Fruit fly (Drosophila melanogaster) whole organism, embryonic: ENCODE data around the gene Bdp1.

ENCODE experiments used
- CG1024 ChIP-seq: fragments of 200-800 bp; sonication (Bioruptor generic); IDR thresholded peaks from 2 replicates; pipeline ENCODE4 v1.3.6; 2022; ENCODE audit warnings: missing biosample characterization, missing genetic modification characterization
- CG10321 ChIP-seq: fragments of 200-800 bp; sonication (Bioruptor generic); IDR thresholded peaks from 2 replicates; pipeline ENCODE4 v1.3.6; 2022; ENCODE audit warnings: missing biosample characterization, missing genetic modification characterization
- CG10366 ChIP-seq: fragments of 200-800 bp; sonication (Bioruptor generic); IDR thresholded peaks from 2 replicates; pipeline ENCODE4 v1.3.6; 2022; ENCODE audit warnings: missing biosample characterization, missing genetic modification characterization
- CG10462 ChIP-seq: fragments of 200-800 bp; sonication (Bioruptor generic); optimal IDR thresholded peaks from 2 replicates; lab custom pipeline; 2016; ENCODE audit warnings: missing biosample characterization, missing genetic modification characterization
- CG11085 ChIP-seq: fragments of 200-800 bp; sonication (Bioruptor generic); IDR thresholded peaks from 2 replicates; pipeline ENCODE4 v1.3.6; 2022; ENCODE audit warnings: missing biosample characterization, missing genetic modification characterization
- CG11093 ChIP-seq: fragments of 200-800 bp; sonication (Bioruptor generic); IDR thresholded peaks from 3 replicates; pipeline ENCODE4 v1.3.6; 2022; ENCODE audit warnings: missing biosample characterization, missing genetic modification characterization
- CG13624 ChIP-seq: fragments of 200-800 bp; sonication (Bioruptor generic); optimal IDR thresholded peaks from 2 replicates; lab custom pipeline; 2016; ENCODE audit warnings: missing biosample characterization, missing genetic modification characterization
- CG14667 ChIP-seq: fragments of 200-800 bp; sonication (Bioruptor generic); IDR thresholded peaks from 2 replicates; pipeline ENCODE4 v1.3.6; 2022; ENCODE audit warnings: missing biosample characterization, missing genetic modification characterization
- CG15073 ChIP-seq: fragments of 200-800 bp; sonication (Bioruptor generic); optimal IDR thresholded peaks from 2 replicates; lab custom pipeline; 2016; ENCODE audit warnings: missing biosample characterization, missing genetic modification characterization
- CG15479 ChIP-seq: fragments of 200-800 bp; sonication (Bioruptor generic); optimal IDR thresholded peaks from 3 replicates; lab custom pipeline; 2019; ENCODE audit warnings: missing biosample characterization, mild to moderate bottlenecking, missing genetic modification characterization, moderate library complexity
- CG1603 ChIP-seq: fragments of 200-800 bp; sonication (Bioruptor generic); optimal IDR thresholded peaks from 2 replicates; lab custom pipeline; 2019; ENCODE audit warnings: missing biosample characterization, mild to moderate bottlenecking, missing genetic modification characterization, moderate library complexity
- CG1647 ChIP-seq: fragments of 200-800 bp; sonication (Bioruptor generic); optimal IDR thresholded peaks from 3 replicates; lab custom pipeline; 2016; ENCODE audit warnings: missing biosample characterization, missing genetic modification characterization
- CG16815 ChIP-seq: fragments of 200-800 bp; sonication (Bioruptor generic); optimal IDR thresholded peaks from 3 replicates; lab custom pipeline; 2017; ENCODE audit warnings: missing biosample characterization, mild to moderate bottlenecking, missing genetic modification characterization
- CG17186 ChIP-seq: fragments of 200-800 bp; sonication (Bioruptor generic); optimal IDR thresholded peaks from 3 replicates; lab custom pipeline; 2017; ENCODE audit warnings: missing biosample characterization, missing genetic modification reagents, missing genetic modification characterization
- CG17361 ChIP-seq: fragments of 200-800 bp; sonication (Bioruptor generic); IDR thresholded peaks from 3 replicates; pipeline ENCODE4 v1.3.6; 2022; ENCODE audit warnings: missing biosample characterization, missing genetic modification characterization
- CG30431 ChIP-seq: fragments of 200-800 bp; sonication (Bioruptor generic); optimal IDR thresholded peaks from 2 replicates; lab custom pipeline; 2017; ENCODE audit warnings: missing biosample characterization, missing genetic modification characterization
- CG31365 ChIP-seq: fragments of 200-800 bp; sonication (Bioruptor generic); optimal IDR thresholded peaks from 2 replicates; lab custom pipeline; 2018; ENCODE audit warnings: missing biosample characterization, mild to moderate bottlenecking, missing genetic modification characterization
- CG32772 ChIP-seq: fragments of 200-800 bp; sonication (Bioruptor generic); IDR thresholded peaks from 2 replicates; pipeline ENCODE4 v1.3.6; 2022; ENCODE audit warnings: missing biosample characterization, missing genetic modification characterization
- CG33557 ChIP-seq: fragments of 200-800 bp; sonication (Bioruptor generic); optimal IDR thresholded peaks from 2 replicates; lab custom pipeline; 2019; ENCODE audit warnings: missing biosample characterization, mild to moderate bottlenecking, missing genetic modification characterization, moderate library complexity
- CG6272 ChIP-seq: fragments of 200-800 bp; sonication (Bioruptor generic); IDR thresholded peaks from 2 replicates; pipeline ENCODE4 v1.3.6; 2022; ENCODE audit warnings: missing biosample characterization, missing genetic modification characterization
- CG6683 ChIP-seq: fragments of 200-800 bp; sonication (Bioruptor generic); optimal IDR thresholded peaks from 2 replicates; lab custom pipeline; 2017; ENCODE audit warnings: missing biosample characterization, mild to moderate bottlenecking, missing genetic modification characterization, missing genetic modification reagents
- CG7357 ChIP-seq: fragments of 200-800 bp; sonication (Bioruptor generic); IDR thresholded peaks from 3 replicates; pipeline ENCODE4 v1.3.6; 2022; ENCODE audit warnings: missing biosample characterization, missing genetic modification characterization
- CG7928 ChIP-seq: fragments of 200-800 bp; sonication (Bioruptor generic); optimal IDR thresholded peaks from 2 replicates; lab custom pipeline; 2017; ENCODE audit warnings: missing biosample characterization, mild to moderate bottlenecking, missing genetic modification characterization
- CG7963 ChIP-seq: fragments of 200-800 bp; sonication (Bioruptor generic); IDR thresholded peaks from 3 replicates; pipeline ENCODE4 v1.3.6; 2022; ENCODE audit warnings: missing biosample characterization, missing genetic modification characterization; ENCODE audit not compliant: partially characterized antibody
- CG8765 ChIP-seq: fragments of 200-800 bp; sonication (Bioruptor generic); IDR thresholded peaks from 2 replicates; pipeline ENCODE4 v1.3.6; 2022; ENCODE audit warnings: missing biosample characterization, missing genetic modification characterization
- Camta ChIP-seq: fragments of 200-800 bp; sonication (Bioruptor generic); optimal IDR thresholded peaks from 2 replicates; lab custom pipeline; 2016; ENCODE audit warnings: missing biosample characterization, missing genetic modification characterization
- Gsc ChIP-seq: fragments of 200-800 bp; sonication (Bioruptor generic); IDR thresholded peaks from 2 replicates; pipeline ENCODE4 v1.3.6; 2022; ENCODE audit warnings: missing biosample characterization, missing genetic modification characterization
- H15 ChIP-seq: fragments of 200-800 bp; sonication (Bioruptor generic); IDR thresholded peaks from 3 replicates; pipeline ENCODE4 v1.3.6; 2022; ENCODE audit warnings: missing biosample characterization, missing genetic modification characterization
- HLH3B ChIP-seq: fragments of 200-800 bp; sonication (Bioruptor generic); IDR thresholded peaks from 2 replicates; pipeline ENCODE4 v1.3.6; 2022; ENCODE audit warnings: missing biosample characterization, missing genetic modification characterization
- MBD-R2 ChIP-seq: fragments of 200-800 bp; sonication (Bioruptor generic); IDR thresholded peaks from 2 replicates; pipeline ENCODE4 v1.3.6; 2022; ENCODE audit warnings: missing biosample characterization, missing genetic modification characterization
- PHDP ChIP-seq: fragments of 200-800 bp; sonication (Bioruptor generic); optimal IDR thresholded peaks from 3 replicates; lab custom pipeline; 2018; ENCODE audit warnings: missing biosample characterization, mild to moderate bottlenecking, missing genetic modification characterization, moderate library complexity
- Sry-β ChIP-seq: fragments of 200-800 bp; sonication (Bioruptor generic); optimal IDR thresholded peaks from 2 replicates; lab custom pipeline; 2018; ENCODE audit warnings: missing biosample characterization, mild to moderate bottlenecking, missing genetic modification characterization, moderate library complexity
- Xbp1 ChIP-seq: fragments of 200-800 bp; sonication (Bioruptor generic); optimal IDR thresholded peaks from 3 replicates; lab custom pipeline; 2016; ENCODE audit warnings: missing biosample characterization, mild to moderate bottlenecking, missing genetic modification characterization
- YL-1 ChIP-seq: fragments of 200-800 bp; sonication (Bioruptor generic); optimal IDR thresholded peaks from 3 replicates; lab custom pipeline; 2017; ENCODE audit warnings: missing biosample characterization, mild to moderate bottlenecking, missing genetic modification characterization
- ase ChIP-seq: fragments of 200-800 bp; sonication (Bioruptor generic); IDR thresholded peaks from 3 replicates; pipeline ENCODE4 v1.3.6; 2022; ENCODE audit warnings: missing biosample characterization, missing genetic modification characterization
- cad ChIP-seq: fragments of >200 bp; optimal IDR thresholded peaks from 2 replicates; lab custom pipeline; 2017; ENCODE audit warnings: missing biosample characterization, missing genetic modification characterization
- chif ChIP-seq, 2 experiments: fragments of 200-800 bp; sonication (Bioruptor generic); optimal IDR thresholded peaks; 3 replicates each; lab custom pipeline; 2016; ENCODE audit warnings: missing biosample characterization in 2 of 2, missing genetic modification characterization in 2 of 2
- esg ChIP-seq: fragments of 200-800 bp; sonication (Bioruptor generic); conservative IDR thresholded peaks from 2 replicates; pipeline ENCODE4 v1.3.6; 2022; ENCODE audit warnings: missing biosample characterization, missing genetic modification characterization
- eyg ChIP-seq: fragments of 200-800 bp; sonication (Bioruptor generic); optimal IDR thresholded peaks from 3 replicates; lab custom pipeline; 2016; ENCODE audit warnings: missing biosample characterization, missing genetic modification characterization
- fd102C ChIP-seq: fragments of 200-800 bp; sonication (Bioruptor generic); optimal IDR thresholded peaks from 2 replicates; lab custom pipeline; 2018; ENCODE audit warnings: missing biosample characterization, mild to moderate bottlenecking, missing genetic modification characterization, moderate library complexity
- gsb ChIP-seq: fragments of 200-800 bp; sonication (Bioruptor generic); IDR thresholded peaks from 2 replicates; pipeline ENCODE4 v1.3.6; 2022; ENCODE audit warnings: missing biosample characterization, missing genetic modification characterization
- insv ChIP-seq, 2 experiments: fragments of 200-800 bp; sonication (Bioruptor generic); optimal IDR thresholded peaks; 3 replicates each; lab custom pipeline; 2016 to 2018; ENCODE audit warnings: missing biosample characterization in 2 of 2, missing genetic modification characterization in 2 of 2
- kay ChIP-seq: fragments of 200-800 bp; sonication (Bioruptor generic); optimal IDR thresholded peaks from 2 replicates; lab custom pipeline; 2016; ENCODE audit warnings: missing biosample characterization, missing genetic modification characterization
- klu ChIP-seq: fragments of 200-800 bp; sonication (Bioruptor generic); IDR thresholded peaks from 2 replicates; pipeline ENCODE4 v1.3.6; 2022; ENCODE audit warnings: missing biosample characterization, missing genetic modification characterization
- lola ChIP-seq, 3 experiments: fragments of >200 bp in 2 of 3; fragments of 200-800 bp in 1 of 3; sonication (Bioruptor generic) in 1 of 3; optimal IDR thresholded peaks; 2 replicates each; lab custom pipeline; 2017 to 2019; ENCODE audit warnings: missing biosample characterization in 3 of 3, missing genetic modification characterization in 3 of 3, mild to moderate bottlenecking in 1 of 3, moderate library complexity in 1 of 3
- mam ChIP-seq: fragments of 200-800 bp; sonication (Bioruptor generic); optimal IDR thresholded peaks from 3 replicates; lab custom pipeline; 2016; ENCODE audit warnings: missing biosample characterization, missing genetic modification characterization
- pros ChIP-seq: fragments of 200-800 bp; sonication (Bioruptor generic); optimal IDR thresholded peaks from 3 replicates; lab custom pipeline; 2019; ENCODE audit warnings: missing biosample characterization, mild to moderate bottlenecking, missing genetic modification characterization, moderate library complexity
- shn ChIP-seq: fragments of 200-800 bp; sonication (Bioruptor generic); optimal IDR thresholded peaks from 3 replicates; lab custom pipeline; 2016; ENCODE audit warnings: missing biosample characterization, missing genetic modification characterization
- slp2 ChIP-seq: fragments of 200-800 bp; sonication (Bioruptor generic); optimal IDR thresholded peaks from 2 replicates; lab custom pipeline; 2016; ENCODE audit warnings: missing biosample characterization, missing genetic modification characterization
- sob ChIP-seq: fragments of 200-800 bp; sonication (Bioruptor generic); IDR thresholded peaks from 2 replicates; pipeline ENCODE4 v1.3.6; 2022; ENCODE audit warnings: missing biosample characterization, missing genetic modification characterization
- unpg ChIP-seq: fragments of 200-800 bp; sonication (Bioruptor generic); optimal IDR thresholded peaks from 3 replicates; lab custom pipeline; 2018; ENCODE audit warnings: missing biosample characterization, mild to moderate bottlenecking, missing genetic modification characterization, moderate library complexity

The Bdp1 gene

dm6 chr2L:13378488-13378964 is 4.8 kb upstream of the Bdp1 start, which contains the start of the genes CG9302 and beta'COP (continued):
- TF ChIP-seq H15 (no peak), eyg (GFP tag; lab: Kevin White, UChicago) (no peak), CG30431 (GFP tag; lab: Kevin White, UChicago) (peak; percentile 20), Sry-β (GFP tag; lab: Kevin White, UChicago) (peak; percentile 98), CG10321 (GFP tag; lab: Robert Waterston, UW) (no peak), CG15479 (GFP tag; lab: Kevin White, UChicago) (no peak), CG7963 (GFP tag; lab: Robert Waterston, UW) (0 out of 3 replicates have a peak, but pooled peaks have one; percentile 23), CG33557 (GFP tag; lab: Kevin White, UChicago) (peak; percentile 65), chif (GFP tag; optimal IDR thresholded peaks at IDR 0.05; lab: Kevin White, UChicago) (peak in 1 of 2 experiments; percentile 20), CG1647 (GFP tag; lab: Kevin White, UChicago) (peak; percentile 25), CG15073 (GFP tag; lab: Kevin White, UChicago) (no peak), CG7928 (GFP tag; lab: Kevin White, UChicago) (peak; percentile 9), pros (no peak), unpg (GFP tag; lab: Kevin White, UChicago) (peak; percentile 58), MBD-R2 (GFP tag; lab: Robert Waterston, UW) (peak; percentile 66), CG11093 (peak; percentile 44; the same call in 1 of the 3 replicates), cad (GFP tag; lab: Kevin White, UChicago) (no peak), CG6272 (GFP tag; lab: Robert Waterston, UW) (peak; percentile 58; the same call in 1 of the 2 replicates), CG13624 (GFP tag; lab: Kevin White, UChicago) (peak; percentile 3), Xbp1 (GFP tag; lab: Kevin White, UChicago) (peak; percentile 83), CG11085 (peak; percentile 50; the same call in 1 of the 2 replicates), fd102C (no peak), CG1024 (GFP tag; lab: Robert Waterston, UW) (no peak), HLH3B (GFP tag; lab: Robert Waterston, UW) (no peak), CG17361 (GFP tag; lab: Robert Waterston, UW) (peak; percentile 90), CG10366 (GFP tag; lab: Robert Waterston, UW) (peak; percentile 41; the same call in 1 of the 2 replicates), insv (GFP tag; optimal IDR thresholded peaks at IDR 0.05; lab: Kevin White, UChicago) (peak in 1 of 2 experiments; percentile 37), CG1603 (tag; lab: Kevin White, UChicago) (no peak), Gsc (GFP tag; lab: Robert Waterston, UW) (no peak), kay (GFP tag; lab: Kevin White, UChicago) (peak; percentile 75), PHDP (peak; percentile 56), klu (GFP tag; lab: Robert Waterston, UW) (peak; percentile 73; the same call in 1 of the 2 replicates), mam (GFP tag; lab: Kevin White, UChicago) (peak; percentile 71), CG17186 (GFP tag; lab: Kevin White, UChicago) (peak; percentile 9), esg (GFP tag; lab: Robert Waterston, UW) (peak; percentile 40; the same call in 1 of the 2 replicates), CG7357 (GFP tag; lab: Robert Waterston, UW) (peak; percentile 56; the same call in 1 of the 3 replicates), CG32772 (no peak), shn (peak; percentile 9), Camta (GFP tag; lab: Kevin White, UChicago) (no peak), gsb (GFP tag; lab: Robert Waterston, UW) (no peak), slp2 (GFP tag; lab: Kevin White, UChicago) (peak; percentile 21), CG6683 (peak; percentile 14), YL-1 (GFP tag; lab: Kevin White, UChicago) (peak; percentile 73), lola (GFP tag; optimal IDR thresholded peaks at IDR 0.05; lab: Kevin White, UChicago) (peak in 1 of 3 experiments; percentile 75), CG10462 (GFP tag; lab: Kevin White, UChicago) (peak; percentile 31), CG31365 (tag; lab: Kevin White, UChicago) (no peak), CG16815 (GFP tag; lab: Kevin White, UChicago) (peak; percentile 65), CG8765 (GFP tag; lab: Robert Waterston, UW) (peak; percentile 15; the same call in 1 of the 2 replicates), CG14667 (GFP tag; lab: Robert Waterston, UW) (no peak), sob (peak; percentile 56; the same call in 1 of the 2 replicates), ase (GFP tag; lab: Robert Waterston, UW) (no peak; the same call in 2 of the 3 replicates)
